Worm (Caenorhabditis elegans): ENCODE measurements around the gene R05G6.4.

Gene R05G6.4

ce11 chrIV:7512617-7513233 is at the start of gene R05G6.4, which contains the start of gene plc-4:
R05G6.4 (plus strand) TSS chrIV:7513233.
plc-4 (minus strand) TSS chrIV:7512667.
- TF ChIP-seq nhr-25 (tag; optimal IDR thresholded peaks at IDR 0.05) (peak; percentile 18), F13H6.1 (tag; optimal IDR thresholded peaks at IDR 0.05) (peak; percentile 11), nhr-237 (tag; optimal IDR thresholded peaks at IDR 0.05) (no peak), lsy-2 (tag; optimal IDR thresholded peaks at IDR 0.05) (peak in 1 of 2 experiments; percentile 55), ceh-82 (tag; optimal IDR thresholded peaks at IDR 0.05) (no peak), nhr-23 (tag; optimal IDR thresholded peaks at IDR 0.05) (no peak), alr-1 (tag; optimal IDR thresholded peaks at IDR 0.05) (no peak), nhr-129 (tag; optimal IDR thresholded peaks at IDR 0.05) (peak; percentile 65), nhr-10 (tag; optimal IDR thresholded peaks at IDR 0.05) (no peak), crh-2 (tag; optimal IDR thresholded peaks at IDR 0.05) (peak; percentile 39), R02D3.7 (tag; optimal IDR thresholded peaks at IDR 0.05) (peak; percentile 81), unc-55 (GFP tag; optimal IDR thresholded peaks at IDR 0.05) (peak; percentile 49), lin-11 (tag; optimal IDR thresholded peaks at IDR 0.05) (no peak), zag-1 (tag; optimal IDR thresholded peaks at IDR 0.05) (no peak), Y55F3AM.14 (GFP tag; optimal IDR thresholded peaks at IDR 0.05) (no peak), elt-1 (tag; optimal IDR thresholded peaks at IDR 0.05) (no peak), blmp-1 (tag; optimal IDR thresholded peaks at IDR 0.05; ENCODE audit: insufficient read depth) (no peak), gmeb-1 (tag; optimal IDR thresholded peaks at IDR 0.05) (peak; percentile 40), ceh-16 (tag; optimal IDR thresholded peaks at IDR 0.05) (no peak), nhr-11 (tag; optimal IDR thresholded peaks at IDR 0.05) (no peak), C34F6.9 (tag; optimal IDR thresholded peaks at IDR 0.05) (peak; percentile 61), ztf-11 (tag; optimal IDR thresholded peaks at IDR 0.05) (no peak)

ce11 chrIV:7465857-7466256 is 47.2 kb upstream of the R05G6.4 start, which contains the start of gene F13B6.3:
F13B6.3 (minus strand) TSS chrIV:7465957.
- no peak for TF ChIP-seq unc-39 (tag; optimal IDR thresholded peaks at IDR 0.05)
- TF ChIP-seq egl-27 (tag; optimal IDR thresholded peaks at IDR 0.05) = no peak
- TF ChIP-seq nhr-11 (tag; optimal IDR thresholded peaks at IDR 0.05) = no peak
- TF ChIP-seq blmp-1 (tag; optimal IDR thresholded peaks at IDR 0.05; ENCODE audit: insufficient read depth) = no peak
- TF ChIP-seq ceh-16 (tag; optimal IDR thresholded peaks at IDR 0.05) = no peak
- TF ChIP-seq ztf-4 (tag; optimal IDR thresholded peaks at IDR 0.05) = no peak
- TF ChIP-seq lin-11 (tag; optimal IDR thresholded peaks at IDR 0.05) = no peak
- no peak for TF ChIP-seq crh-2 (tag; optimal IDR thresholded peaks at IDR 0.05)
- TF ChIP-seq snpc-4 (tag; optimal IDR thresholded peaks at IDR 0.05) = no peak
- no peak for TF ChIP-seq mdl-1 (tag; optimal IDR thresholded peaks at IDR 0.05)
- no peak for TF ChIP-seq alr-1 (tag; optimal IDR thresholded peaks at IDR 0.05)
- TF ChIP-seq sma-9 (GFP tag; optimal IDR thresholded peaks at IDR 0.05) = no peak
- TF ChIP-seq sma-9 (tag; optimal IDR thresholded peaks at IDR 0.05) = no peak
- TF ChIP-seq ama-1 (optimal IDR thresholded peaks at IDR 0.05) = no peak

- TF ChIP-seq fos-1 (tag; optimal IDR thresholded peaks at IDR 0.05) (peak; percentile 12), alr-1 (tag; optimal IDR thresholded peaks at IDR 0.05) (no peak)
Observed at ce11 chrIV:7467170-7467569, 45.9 kb upstream of the R05G6.4 start.

- TF ChIP-seq R02D3.7 (tag; optimal IDR thresholded peaks at IDR 0.05) (no peak), fos-1 (tag; optimal IDR thresholded peaks at IDR 0.05) (peak; percentile 62)
Observed at ce11 chrIV:7468638-7469037, 44.4 kb upstream of the R05G6.4 start.

DNA sequence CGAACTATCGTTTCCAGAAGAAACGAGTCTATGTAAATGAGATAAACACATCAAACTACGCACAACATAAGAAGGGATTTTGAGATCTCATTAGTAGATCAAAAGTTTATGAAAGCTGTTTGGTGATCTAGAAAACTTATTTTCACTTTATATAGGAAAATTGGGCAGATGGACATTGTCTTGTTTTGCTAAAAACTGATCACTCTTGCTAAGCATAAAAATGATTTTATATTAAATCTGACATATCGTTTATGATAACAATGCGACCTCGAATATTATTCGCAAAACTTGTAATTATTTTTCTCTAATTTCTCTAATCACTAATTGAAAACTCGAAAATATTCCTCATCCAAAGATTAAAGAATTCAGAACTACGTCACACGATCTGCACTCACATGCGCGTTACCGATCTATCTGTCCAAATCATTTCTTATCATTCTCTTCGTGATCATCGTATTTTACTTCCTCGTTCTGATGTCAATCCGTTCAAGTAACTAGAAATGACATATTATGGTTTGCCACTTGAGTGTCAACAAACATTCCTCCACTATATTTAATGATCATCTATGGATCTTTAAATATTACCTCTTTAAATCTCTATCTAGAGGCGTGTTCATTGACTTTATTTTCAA is 43.1 kb upstream of the R05G6.4 start, which contains the start of gene F55G1.7:
TSS of gene F55G1.7 (minus strand) at position 51 of the 632 bp plus-strand sequence.
- TF ChIP-seq ztf-11 (tag; optimal IDR thresholded peaks at IDR 0.05) (no peak), nhr-129 (tag; optimal IDR thresholded peaks at IDR 0.05) (no peak), skn-1 (tag; optimal IDR thresholded peaks at IDR 0.05) (no peak), lin-39 (tag; optimal IDR thresholded peaks at IDR 0.05) (no peak), F13H6.1 (tag; optimal IDR thresholded peaks at IDR 0.05) (no peak), blmp-1 (tag; optimal IDR thresholded peaks at IDR 0.05; ENCODE audit: insufficient read depth) (no peak), sma-9 (GFP tag; optimal IDR thresholded peaks at IDR 0.05) (peak; percentile 47), sma-9 (tag; optimal IDR thresholded peaks at IDR 0.05) (no peak)
